Fruit fly (Drosophila melanogaster) whole organism, wandering third instar larva: ENCODE measurements around the gene bur.

Source experiments
- Dif ChIP-seq: fragments of 200-275, 200-300 bp; sonication (Bioruptor generic); optimal IDR thresholded peaks from 2 replicates; lab custom pipeline; 2018; ENCODE audit warnings: missing biosample characterization, missing genetic modification characterization; ENCODE audit not compliant: partially characterized antibody
- HLH106 ChIP-seq: fragments of 200-800 bp; optimal IDR thresholded peaks from 3 replicates; lab custom pipeline; 2019; ENCODE audit warnings: missing biosample characterization, mild to moderate bottlenecking, missing genetic modification characterization, moderate library complexity
- N ChIP-seq: fragments of >200 bp; optimal IDR thresholded peaks from 2 replicates; lab custom pipeline; 2018; ENCODE audit warnings: missing biosample characterization, missing external identifiers, missing genetic modification characterization
- fru ChIP-seq: fragments of 200-800 bp; sonication (Bioruptor generic); optimal IDR thresholded peaks from 3 replicates; lab custom pipeline; 2016; ENCODE audit warnings: missing biosample characterization, mild to moderate bottlenecking, missing genetic modification characterization
- usp ChIP-seq: fragments of >200 bp; optimal IDR thresholded peaks from 2 replicates; lab custom pipeline; 2017; ENCODE audit warnings: missing biosample characterization, missing genetic modification characterization

DNA sequence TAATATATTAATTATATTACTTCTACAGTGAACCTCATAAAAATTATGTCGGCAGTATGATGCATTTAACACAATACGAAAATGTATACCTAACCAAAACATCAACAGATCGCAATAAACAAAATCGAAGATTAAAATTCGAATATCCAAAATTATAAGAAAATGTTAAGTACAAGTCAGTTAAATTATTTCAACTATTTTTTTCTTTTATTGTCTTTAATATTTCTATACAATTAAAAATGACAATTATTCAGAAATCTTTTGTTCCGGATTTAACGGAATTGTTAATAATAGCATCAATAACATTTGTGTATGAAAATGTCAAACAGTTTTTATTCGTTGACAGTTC, 37.0 kb downstream of the bur start:
- no peak for TF ChIP-seq Dif (GFP tag; lab: Kevin White, UChicago)
- no peak for TF ChIP-seq fru (GFP tag; lab: Kevin White, UChicago)
- no peak for TF ChIP-seq usp (GFP tag; lab: Kevin White, UChicago)
- no peak for TF ChIP-seq HLH106
- no peak for TF ChIP-seq N (GFP tag; lab: Kevin White, UChicago)
